Worm (Caenorhabditis elegans) whole organism, mixed stage, embryonic: ENCODE results near the gene tbx-36.

Experiments used
- M03D4.4 ChIP-seq: sonication (generic microtip); optimal IDR thresholded peaks from 2 replicates; lab custom pipeline; 2017; ENCODE audit warnings: mild to moderate bottlenecking, missing genetic modification characterization, missing compliant biosample characterization
- bed-3 ChIP-seq: fragments of 200-800 bp; sonication (Bioruptor generic); optimal IDR thresholded peaks from 3 replicates; lab custom pipeline; 2018; ENCODE audit warnings: mild to moderate bottlenecking, missing genetic modification characterization, moderate library complexity, missing compliant biosample characterization
- ceh-39 ChIP-seq: fragments of 150-350 bp; optimal IDR thresholded peaks from 2 replicates; lab custom pipeline; 2014; ENCODE audit warnings: missing biosample characterization, missing genetic modification characterization
- ceh-43 ChIP-seq: fragments of 200-800 bp; sonication (Bioruptor generic); optimal IDR thresholded peaks from 2 replicates; lab custom pipeline; 2018; ENCODE audit warnings: mild to moderate bottlenecking, missing genetic modification characterization, moderate library complexity, missing compliant biosample characterization
- ceh-83 ChIP-seq: fragments of 200-800 bp; sonication (Bioruptor generic); optimal IDR thresholded peaks from 2 replicates; lab custom pipeline; 2018; ENCODE audit warnings: mild to moderate bottlenecking, missing genetic modification characterization, missing compliant biosample characterization
- ces-1 ChIP-seq: fragments of 150-350 bp; optimal IDR thresholded peaks from 2 replicates; lab custom pipeline; 2014; ENCODE audit warnings: missing biosample characterization, missing genetic modification reagents, missing genetic modification characterization
- cnd-1 ChIP-seq: fragments of 200-800 bp; sonication (Bioruptor generic); optimal IDR thresholded peaks from 2 replicates; lab custom pipeline; 2018; ENCODE audit warnings: mild to moderate bottlenecking, missing genetic modification characterization, missing compliant biosample characterization
- drap-1 ChIP-seq: fragments of 200-800 bp; sonication (Bioruptor generic); optimal IDR thresholded peaks from 3 replicates; lab custom pipeline; 2018; ENCODE audit warnings: mild to moderate bottlenecking, missing genetic modification characterization, missing compliant biosample characterization
- elt-3 ChIP-seq: fragments of 150-350 bp; optimal IDR thresholded peaks from 2 replicates; lab custom pipeline; 2014; ENCODE audit warnings: missing biosample characterization, missing genetic modification characterization
- flh-1 ChIP-seq: fragments of 200-800 bp; sonication (Bioruptor generic); optimal IDR thresholded peaks from 2 replicates; lab custom pipeline; 2018; ENCODE audit warnings: mild to moderate bottlenecking, missing genetic modification characterization, moderate library complexity, missing compliant biosample characterization
- ham-2 ChIP-seq: fragments of 200-800 bp; sonication (Bioruptor generic); optimal IDR thresholded peaks from 2 replicates; lab custom pipeline; 2018; ENCODE audit warnings: mild to moderate bottlenecking, missing genetic modification characterization, missing compliant biosample characterization
- hlh-1 ChIP-seq: fragments of 150-350 bp; optimal IDR thresholded peaks from 2 replicates; lab custom pipeline; 2014; ENCODE audit warnings: missing biosample characterization, missing genetic modification reagents, missing genetic modification characterization
- lin-13 ChIP-seq: fragments of 150-350 bp; optimal IDR thresholded peaks from 2 replicates; lab custom pipeline; 2014; ENCODE audit warnings: missing biosample characterization, missing genetic modification characterization
- lin-32 ChIP-seq: fragments of 200-800 bp; sonication (Bioruptor generic); optimal IDR thresholded peaks from 2 replicates; lab custom pipeline; 2018; ENCODE audit warnings: mild to moderate bottlenecking, missing genetic modification characterization, missing compliant biosample characterization
- lsy-2 ChIP-seq: fragments of 150-350 bp; optimal IDR thresholded peaks from 2 replicates; lab custom pipeline; 2014; ENCODE audit warnings: missing biosample characterization, missing genetic modification characterization
- mab-5 ChIP-seq: fragments of 150-350 bp; optimal IDR thresholded peaks from 2 replicates; lab custom pipeline; 2014; ENCODE audit warnings: missing biosample characterization, missing genetic modification characterization
- mep-1 ChIP-seq: fragments of 150-350 bp; optimal IDR thresholded peaks from 2 replicates; lab custom pipeline; 2017; ENCODE audit warnings: missing biosample characterization, missing genetic modification reagents, missing genetic modification characterization, inconsistent platforms
- mls-2 ChIP-seq: sonication (generic microtip); optimal IDR thresholded peaks from 2 replicates; lab custom pipeline; 2016; ENCODE audit warnings: mild to moderate bottlenecking, missing genetic modification characterization, moderate library complexity, missing compliant biosample characterization
- nhr-12 ChIP-seq: fragments of 150-350 bp; optimal IDR thresholded peaks from 2 replicates; lab custom pipeline; 2014; ENCODE audit warnings: missing biosample characterization, missing genetic modification characterization
- nhr-2 ChIP-seq: fragments of 150-350 bp; optimal IDR thresholded peaks from 2 replicates; lab custom pipeline; 2014; ENCODE audit warnings: missing biosample characterization, missing genetic modification characterization
- nhr-237 ChIP-seq: fragments of 150-350 bp; optimal IDR thresholded peaks from 2 replicates; lab custom pipeline; 2014; ENCODE audit warnings: missing biosample characterization, missing genetic modification characterization
- nhr-28 ChIP-seq: fragments of 150-350 bp; optimal IDR thresholded peaks from 2 replicates; lab custom pipeline; 2014; ENCODE audit warnings: missing biosample characterization, missing genetic modification characterization
- nhr-76 ChIP-seq: sonication (generic microtip); optimal IDR thresholded peaks from 2 replicates; lab custom pipeline; 2017; ENCODE audit warnings: missing biosample characterization, missing genetic modification characterization
- pha-4 ChIP-seq: fragments of 150-350 bp; optimal IDR thresholded peaks from 2 replicates; lab custom pipeline; 2018; ENCODE audit warnings: missing biosample characterization, missing genetic modification reagents, missing genetic modification characterization
- sem-2 ChIP-seq: fragments of 200-800 bp; sonication (Bioruptor generic); optimal IDR thresholded peaks from 2 replicates; lab custom pipeline; 2018; ENCODE audit warnings: mild to moderate bottlenecking, missing genetic modification characterization, missing compliant biosample characterization
- sptf-1 ChIP-seq: sonication (generic microtip); optimal IDR thresholded peaks from 2 replicates; lab custom pipeline; 2017; ENCODE audit warnings: mild to moderate bottlenecking, missing genetic modification characterization, moderate library complexity, missing compliant biosample characterization
- tbx-8 ChIP-seq: fragments of 200-800 bp; sonication (Bioruptor generic); optimal IDR thresholded peaks from 2 replicates; lab custom pipeline; 2018; ENCODE audit warnings: mild to moderate bottlenecking, missing genetic modification characterization, moderate library complexity, missing compliant biosample characterization
- unc-120 ChIP-seq: sonication (generic microtip); optimal IDR thresholded peaks from 2 replicates; lab custom pipeline; 2017; ENCODE audit warnings: missing genetic modification characterization, missing compliant biosample characterization; ENCODE audit not compliant: poor library complexity, severe bottlenecking
- unc-39 ChIP-seq: fragments of 150-350 bp; optimal IDR thresholded peaks from 2 replicates; lab custom pipeline; 2014; ENCODE audit warnings: missing biosample characterization, missing genetic modification characterization
- unc-62 ChIP-seq: fragments of 150-350 bp; optimal IDR thresholded peaks from 2 replicates; lab custom pipeline; 2014; ENCODE audit warnings: missing biosample characterization, missing genetic modification reagents, missing genetic modification characterization
- zip-8 ChIP-seq: fragments of 150-350 bp; optimal IDR thresholded peaks from 2 replicates; lab custom pipeline; 2014; ENCODE audit warnings: missing biosample characterization, missing genetic modification characterization
- ztf-11 ChIP-seq: fragments of 150-350 bp; optimal IDR thresholded peaks from 2 replicates; lab custom pipeline; 2014; ENCODE audit warnings: missing biosample characterization, missing genetic modification characterization

The tbx-36 gene

ce11 chrIV:11961485-11962255 lies 11.3 kb downstream of the tbx-36 start, which contains the start of gene ZK829.7:
ZK829.7 (minus strand) TSS chrIV:11961535.
- TF ChIP-seq mls-2 (tag; lab: Kevin White, UChicago) (no peak), hlh-1 (peak; percentile 20), sptf-1 (no peak), bed-3 (GFP tag; lab: Kevin White, UChicago) (no peak), lin-13 (tag; lab: Kevin White, UChicago) (peak; percentile 58), lin-32 (GFP tag; lab: Kevin White, UChicago) (no peak), pha-4 (tag; lab: Kevin White, UChicago) (peak; percentile 81), mep-1 (tag; lab: Kevin White, UChicago) (peak; percentile 44), ces-1 (GFP tag; lab: Kevin White, UChicago) (peak; percentile 5), ceh-39 (tag; lab: Kevin White, UChicago) (peak; percentile 46), M03D4.4 (tag; lab: Kevin White, UChicago) (no peak), drap-1 (no peak), cnd-1 (no peak), lsy-2 (tag; lab: Kevin White, UChicago) (peak; percentile 68), elt-3 (tag; lab: Kevin White, UChicago) (no peak), ham-2 (GFP tag; lab: Kevin White, UChicago) (no peak), ztf-11 (tag; lab: Kevin White, UChicago) (no peak), nhr-237 (tag; lab: Kevin White, UChicago) (peak; percentile 44)

ce11 chrIV:11965327-11965726 lies 15.0 kb downstream of the tbx-36 start, which contains the start of gene srj-1:
srj-1 (minus strand) TSS chrIV:11965427.
- TF ChIP-seq sptf-1 (no peak), lsy-2 (tag; lab: Kevin White, UChicago) (no peak), drap-1 (no peak), mep-1 (tag; lab: Kevin White, UChicago) (no peak), ceh-39 (tag; lab: Kevin White, UChicago) (no peak), nhr-76 (tag; lab: Kevin White, UChicago) (no peak), sem-2 (GFP tag; lab: Kevin White, UChicago) (no peak), unc-120 (tag; lab: Kevin White, UChicago) (no peak), ztf-11 (tag; lab: Kevin White, UChicago) (no peak), ham-2 (GFP tag; lab: Kevin White, UChicago) (no peak), ceh-43 (GFP tag; lab: Kevin White, UChicago) (no peak), hlh-1 (no peak), flh-1 (GFP tag; lab: Kevin White, UChicago) (no peak), mab-5 (tag; lab: Kevin White, UChicago) (no peak), unc-62 (GFP tag; lab: Kevin White, UChicago) (no peak), elt-3 (tag; lab: Kevin White, UChicago) (no peak), tbx-8 (GFP tag; lab: Kevin White, UChicago) (no peak)

- TF ChIP-seq pha-4 (tag; lab: Kevin White, UChicago) (no peak), ztf-11 (tag; lab: Kevin White, UChicago) (no peak), nhr-237 (tag; lab: Kevin White, UChicago) (no peak), ham-2 (GFP tag; lab: Kevin White, UChicago) (no peak), drap-1 (no peak), hlh-1 (no peak), tbx-8 (GFP tag; lab: Kevin White, UChicago) (no peak), nhr-2 (tag; lab: Kevin White, UChicago) (no peak), unc-62 (GFP tag; lab: Kevin White, UChicago) (no peak), ces-1 (GFP tag; lab: Kevin White, UChicago) (no peak), unc-120 (tag; lab: Kevin White, UChicago) (no peak), lin-13 (tag; lab: Kevin White, UChicago) (no peak), mls-2 (tag; lab: Kevin White, UChicago) (no peak), lin-32 (GFP tag; lab: Kevin White, UChicago) (no peak), ceh-43 (GFP tag; lab: Kevin White, UChicago) (no peak), unc-39 (tag; lab: Kevin White, UChicago) (no peak), mep-1 (tag; lab: Kevin White, UChicago) (no peak)
- TF ChIP-seq, all 35 proteins: peak for 0
Observed at ce11 chrIV:11970171-11970570, 19.8 kb downstream of the tbx-36 start, which contains the start of gene ZK829.9. ZK829.9 (plus strand) TSS chrIV:11970534.

ce11 chrIV:11986407-11986806 lies 36.0 kb downstream of the tbx-36 start:
- TF ChIP-seq unc-39 (tag; lab: Kevin White, UChicago): no peak
- TF ChIP-seq tbx-8 (GFP tag; lab: Kevin White, UChicago): no peak
- no peak for TF ChIP-seq zip-8 (tag; lab: Kevin White, UChicago)
- no peak for TF ChIP-seq nhr-12
- no peak for TF ChIP-seq ceh-39 (tag; lab: Kevin White, UChicago)
- TF ChIP-seq nhr-237 (tag; lab: Kevin White, UChicago): no peak
- no peak for TF ChIP-seq ham-2 (GFP tag; lab: Kevin White, UChicago)
- TF ChIP-seq elt-3 (tag; lab: Kevin White, UChicago): no peak
- TF ChIP-seq flh-1 (GFP tag; lab: Kevin White, UChicago): no peak
- TF ChIP-seq nhr-28 (tag; lab: Kevin White, UChicago): no peak
- TF ChIP-seq lin-32 (GFP tag; lab: Kevin White, UChicago): no peak
- no peak for TF ChIP-seq sem-2 (GFP tag; lab: Kevin White, UChicago)
- no peak for TF ChIP-seq ceh-43 (GFP tag; lab: Kevin White, UChicago)
- TF ChIP-seq ceh-83 (GFP tag; lab: Kevin White, UChicago): no peak
